Worm (Caenorhabditis elegans): Measurements from ENCODE around the gene srz-14.

Gene srz-14

DNA sequence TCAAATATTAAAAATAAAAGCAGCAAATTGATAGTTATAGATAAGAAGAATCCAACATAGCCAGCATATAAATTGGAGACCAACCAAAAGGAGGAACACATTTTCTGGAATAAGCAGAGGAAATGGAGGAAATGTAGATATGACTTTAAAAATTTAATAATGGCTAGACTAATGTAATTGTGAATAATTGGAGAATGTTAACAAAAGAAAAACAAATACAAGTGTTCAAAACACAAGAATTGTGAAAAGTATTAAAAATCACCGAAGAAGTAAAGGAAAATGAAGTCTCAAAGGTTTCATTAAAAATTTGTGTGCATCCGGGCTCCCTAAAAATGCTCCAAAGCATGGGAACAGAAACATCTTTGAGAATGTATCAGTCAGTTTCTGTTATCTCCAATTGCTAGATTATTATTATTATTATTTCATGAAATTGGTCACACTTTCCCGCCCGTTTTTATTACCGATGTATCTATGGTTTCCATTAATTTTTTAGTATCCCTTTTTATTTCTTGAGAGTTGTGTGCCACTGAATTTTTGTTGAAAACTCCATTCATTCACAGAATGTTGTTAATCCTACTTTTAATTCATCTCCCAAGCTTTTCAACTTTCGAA lies 21.2 kb upstream of the srz-14 start, which contains the start of the genes str-109 and F10A3.11:
Gene str-109 (minus strand): TSS at position 101 of the 612 bp plus-strand sequence.
Gene F10A3.11 (plus strand): TSS at position 562 of the 612 bp plus-strand sequence.
- TF ChIP-seq ceh-40 (GFP tag; IDR thresholded peaks at IDR 0.05), result no peak
- TF ChIP-seq mel-28 (tag; optimal IDR thresholded peaks at IDR 0.05; ENCODE audit: borderline replicate concordance), result no peak
- no peak for TF ChIP-seq Y95B8A.8 (GFP tag; IDR thresholded peaks at IDR 0.05)
- TF ChIP-seq mxl-1 (tag; optimal IDR thresholded peaks at IDR 0.05), result no peak
- TF ChIP-seq aptf-3 (GFP tag; IDR thresholded peaks at IDR 0.05), result no peak
- no peak for TF ChIP-seq madf-3 (GFP tag; IDR thresholded peaks at IDR 0.05)
- TF ChIP-seq lin-54 (GFP tag; optimal IDR thresholded peaks at IDR 0.05), result no peak
- no peak for TF ChIP-seq die-1 (tag; optimal IDR thresholded peaks at IDR 0.05)

DNA sequence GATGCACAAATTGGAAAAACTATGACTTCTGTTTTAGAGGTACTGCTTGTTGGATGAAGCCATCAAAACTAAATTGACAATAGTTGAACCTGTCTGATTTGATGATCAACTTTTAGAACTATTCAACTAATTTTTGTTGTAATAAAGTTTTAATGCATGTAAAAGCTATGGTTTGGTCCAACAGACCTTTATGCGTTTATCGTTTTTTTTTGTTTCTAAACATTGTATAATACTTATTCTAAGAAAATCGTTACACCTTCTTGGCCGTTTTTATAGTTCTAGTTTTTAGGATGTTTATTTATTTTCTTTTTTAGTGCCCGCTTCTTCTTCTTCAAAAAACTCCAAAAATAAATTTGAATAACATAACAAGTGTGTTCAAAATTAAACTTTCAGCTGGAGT lies 19.7 kb upstream of the srz-14 start, which contains the start of gene F10A3.12:
Gene F10A3.12 (plus strand): TSS at position 301 of the 400 bp plus-strand sequence.
- no peak for TF ChIP-seq F55B11.4 (tag; optimal IDR thresholded peaks at IDR 0.05; ENCODE audit: borderline replicate concordance, insufficient read depth)
- TF ChIP-seq mxl-1 (tag; optimal IDR thresholded peaks at IDR 0.05), result no peak
- TF ChIP-seq ama-1 (optimal IDR thresholded peaks at IDR 0.05), result no peak
- no peak for TF ChIP-seq ama-1 (GFP tag; optimal IDR thresholded peaks at IDR 0.05)
- no peak for TF ChIP-seq hlh-12 (tag; optimal IDR thresholded peaks at IDR 0.05)

DNA sequence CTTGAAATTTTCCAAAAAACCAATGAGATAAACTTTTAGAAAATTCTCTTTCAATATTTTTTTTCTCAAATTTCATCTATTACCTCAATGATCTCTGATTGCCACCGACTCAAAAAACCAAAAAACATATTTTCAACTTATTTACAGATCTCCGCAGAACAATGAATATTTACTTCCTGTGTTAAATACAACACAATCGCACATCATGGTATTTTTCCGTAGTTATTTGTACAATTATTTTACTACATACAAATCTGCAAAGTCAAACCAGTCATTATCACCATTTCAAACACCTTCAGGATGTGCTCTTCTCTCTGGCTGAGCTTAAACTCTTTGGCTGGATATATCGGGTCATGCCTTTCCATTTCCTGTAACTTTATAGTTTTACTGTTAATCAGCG lies 17.5 kb upstream of the srz-14 start, which contains the start of gene str-108:
Gene str-108 (plus strand): TSS at position 301 of the 400 bp plus-strand sequence.
- no peak for TF ChIP-seq Y79H2A.3 (GFP tag; conservative IDR thresholded peaks at IDR 0.05)
- no peak for TF ChIP-seq nhr-80 (tag; optimal IDR thresholded peaks at IDR 0.05)
- no peak for TF ChIP-seq repo-1 (tag; optimal IDR thresholded peaks at IDR 0.05)

DNA sequence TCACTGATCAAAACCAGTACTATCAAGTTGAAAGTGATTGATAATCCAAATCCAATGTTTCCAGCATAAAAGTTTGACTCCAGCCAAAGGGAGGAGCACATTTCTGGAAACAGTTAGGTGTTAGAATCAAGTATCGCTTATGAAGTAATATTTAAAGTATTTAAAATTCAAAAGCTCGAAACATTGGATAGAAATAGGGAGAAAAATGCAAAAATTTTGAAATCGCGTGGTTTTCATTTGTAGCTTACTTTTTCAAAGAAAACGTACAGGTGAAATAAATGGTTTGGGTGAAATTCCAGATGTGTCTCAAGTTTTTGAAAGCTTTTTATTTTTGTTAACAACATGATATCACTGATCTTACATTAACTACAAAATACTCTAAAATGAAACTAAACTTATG lies 14.4 kb upstream of the srz-14 start, which contains the start of gene str-111:
Gene str-111 (minus strand): TSS at position 101 of the 400 bp plus-strand sequence.
- TF ChIP-seq ztf-28 (GFP tag; IDR thresholded peaks at IDR 0.05), result no peak
- TF ChIP-seq lin-54 (GFP tag; optimal IDR thresholded peaks at IDR 0.05), result no peak
- TF ChIP-seq ccch-3 (GFP tag; optimal IDR thresholded peaks at IDR 0.05), result no peak
- no peak for TF ChIP-seq T07F8.4 (tag; optimal IDR thresholded peaks at IDR 0.05)
- TF ChIP-seq zim-3 (tag; optimal IDR thresholded peaks at IDR 0.05), result no peak
- no peak for TF ChIP-seq lir-1 (GFP tag; conservative IDR thresholded peaks at IDR 0.05)
- TF ChIP-seq F52B5.7 (tag; optimal IDR thresholded peaks at IDR 0.05), result no peak
- TF ChIP-seq xnd-1 (tag; optimal IDR thresholded peaks at IDR 0.05), result no peak
- no peak for TF ChIP-seq hlh-26 (GFP tag; conservative IDR thresholded peaks at IDR 0.05)

DNA sequence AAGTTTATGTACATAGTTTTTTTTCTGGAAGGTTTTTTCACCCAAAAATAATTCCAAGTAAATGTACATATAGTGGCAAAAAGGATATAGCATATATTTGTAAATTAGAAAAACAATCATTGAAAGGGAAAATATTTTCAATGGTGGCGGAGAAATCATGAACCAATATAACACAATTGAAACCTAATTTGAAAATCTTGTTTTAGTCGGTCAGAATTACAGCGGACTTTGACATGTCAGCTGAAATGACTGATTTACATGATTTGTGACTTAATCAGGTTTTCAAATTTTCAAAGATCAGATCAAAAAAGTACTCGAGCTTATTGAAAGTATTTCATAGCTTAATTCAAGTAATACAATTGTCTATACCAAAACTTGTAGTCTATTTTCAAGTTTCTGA lies 11.7 kb upstream of the srz-14 start, which contains the start of gene K05D4.9:
Gene K05D4.9 (minus strand): TSS at position 101 of the 400 bp plus-strand sequence.
- no peak for TF ChIP-seq tlf-1 (GFP tag; optimal IDR thresholded peaks at IDR 0.05)
- no peak for TF ChIP-seq dpff-1 (tag; optimal IDR thresholded peaks at IDR 0.05)
- no peak for TF ChIP-seq attf-6 (GFP tag; IDR thresholded peaks at IDR 0.05)
- no peak for TF ChIP-seq B0019.2 (GFP tag; conservative IDR thresholded peaks at IDR 0.05)
- no peak for TF ChIP-seq snpc-1.1 (tag; optimal IDR thresholded peaks at IDR 0.05; ENCODE audit: insufficient read depth)
- no peak for TF ChIP-seq T07F8.4 (tag; optimal IDR thresholded peaks at IDR 0.05)
- TF ChIP-seq ceh-27 (GFP tag; optimal IDR thresholded peaks at IDR 0.05), result no peak
- TF ChIP-seq akir-1 (GFP tag; optimal IDR thresholded peaks at IDR 0.05), result no peak
- TF ChIP-seq lin-40 (tag; optimal IDR thresholded peaks at IDR 0.05), result no peak
- TF ChIP-seq C17E4.6 (GFP tag; IDR thresholded peaks at IDR 0.05), result no peak
- no peak for TF ChIP-seq Y67H2A.10 (GFP tag; conservative IDR thresholded peaks at IDR 0.05)
- TF ChIP-seq ztf-3 (GFP tag; optimal IDR thresholded peaks at IDR 0.05), result no peak
- no peak for TF ChIP-seq ceh-58 (GFP tag; IDR thresholded peaks at IDR 0.05)
- no peak for TF ChIP-seq mes-4 (tag; optimal IDR thresholded peaks at IDR 0.05)
- no peak for TF ChIP-seq Y53G8AR.9 (GFP tag; conservative IDR thresholded peaks at IDR 0.05)
- no peak for TF ChIP-seq lsl-1 (GFP tag; optimal IDR thresholded peaks at IDR 0.05)
- TF ChIP-seq ccch-3 (GFP tag; optimal IDR thresholded peaks at IDR 0.05), result no peak
- no peak for TF ChIP-seq sea-2 (GFP tag; IDR thresholded peaks at IDR 0.05)
